Worm (Caenorhabditis elegans) whole organism, L2 larva: Measurements from ENCODE around the gene col-75.
A peak's percentile ranks its signal among the peaks of the same experiment; 100 is the strongest.

Source experiments
- F13H6.1 ChIP-seq: sonication (generic microtip); optimal IDR thresholded peaks from 2 replicates; lab custom pipeline; 2016; ENCODE audit warnings: missing genetic modification characterization, missing compliant biosample characterization
- Y55F3AM.14 ChIP-seq: fragments of 200-800 bp; sonication (Bioruptor generic); optimal IDR thresholded peaks from 2 replicates; lab custom pipeline; 2018; ENCODE audit warnings: mild to moderate bottlenecking, missing genetic modification characterization, missing compliant biosample characterization
- ZK546.5 ChIP-seq: sonication (generic microtip); optimal IDR thresholded peaks from 2 replicates; lab custom pipeline; 2017; ENCODE audit warnings: missing biosample characterization, missing genetic modification characterization
- alr-1 ChIP-seq: fragments of 150-350 bp; optimal IDR thresholded peaks from 2 replicates; lab custom pipeline; 2014; ENCODE audit warnings: missing biosample characterization, missing genetic modification characterization
- aly-2 ChIP-seq: fragments of 150-350 bp; optimal IDR thresholded peaks from 2 replicates; lab custom pipeline; 2014; ENCODE audit warnings: missing biosample characterization, missing genetic modification characterization
- ama-1 ChIP-seq: fragments of 150-350 bp; optimal IDR thresholded peaks from 2 replicates; lab custom pipeline; 2018; ENCODE audit warnings: inconsistent platforms
- blmp-1 ChIP-seq: sonication (generic microtip); optimal IDR thresholded peaks from 2 replicates; lab custom pipeline; 2017; ENCODE audit warnings: missing genetic modification characterization, mild to moderate bottlenecking, missing compliant biosample characterization, antibody characterized with exemption, moderate library complexity; ENCODE audit not compliant: insufficient read depth
- ceh-16 ChIP-seq: fragments of 150-350 bp; optimal IDR thresholded peaks from 2 replicates; lab custom pipeline; 2014; ENCODE audit warnings: missing biosample characterization, missing genetic modification characterization
- ceh-82 ChIP-seq: fragments of 150-350 bp; optimal IDR thresholded peaks from 2 replicates; lab custom pipeline; 2014; ENCODE audit warnings: missing biosample characterization, missing genetic modification characterization
- crh-2 ChIP-seq: sonication (generic microtip); optimal IDR thresholded peaks from 2 replicates; lab custom pipeline; 2017; ENCODE audit warnings: missing biosample characterization, missing genetic modification characterization
- dmd-4 ChIP-seq: sonication (generic microtip); optimal IDR thresholded peaks from 2 replicates; lab custom pipeline; 2017; ENCODE audit warnings: missing biosample characterization, missing genetic modification characterization
- egl-27 ChIP-seq: sonication (generic microtip); optimal IDR thresholded peaks from 3 replicates; lab custom pipeline; 2017; ENCODE audit warnings: missing biosample characterization, missing genetic modification reagents, missing genetic modification characterization
- elt-1 ChIP-seq: fragments of 150-350 bp; optimal IDR thresholded peaks from 2 replicates; lab custom pipeline; 2014; ENCODE audit warnings: missing biosample characterization, missing genetic modification characterization
- fos-1 ChIP-seq: fragments of 150-350 bp; optimal IDR thresholded peaks from 2 replicates; lab custom pipeline; 2014; ENCODE audit warnings: missing biosample characterization, missing genetic modification characterization
- gmeb-1 ChIP-seq: fragments of 150-350 bp; optimal IDR thresholded peaks from 2 replicates; lab custom pipeline; 2014; ENCODE audit warnings: missing biosample characterization, missing genetic modification characterization
- lin-11 ChIP-seq: fragments of 150-350 bp; sonication (generic microtip); optimal IDR thresholded peaks from 2 replicates; lab custom pipeline; 2014; ENCODE audit warnings: missing biosample characterization, missing genetic modification characterization, inconsistent platforms, mixed read lengths
- lin-13 ChIP-seq: fragments of 150-350 bp; optimal IDR thresholded peaks from 2 replicates; lab custom pipeline; 2014; ENCODE audit warnings: missing biosample characterization, missing genetic modification reagents, missing genetic modification characterization
- lsy-2 ChIP-seq, 2 experiments: fragments of 150-350 bp in 1 of 2; sonication (generic microtip) in 1 of 2; optimal IDR thresholded peaks; 2 replicates each; lab custom pipeline; 2014 to 2017; ENCODE audit warnings: missing biosample characterization in 2 of 2, missing genetic modification characterization in 2 of 2
- mab-5 ChIP-seq: fragments of 150-350 bp; optimal IDR thresholded peaks from 2 replicates; lab custom pipeline; 2014; ENCODE audit warnings: missing biosample characterization, missing genetic modification characterization
- mbf-1 ChIP-seq: sonication (generic microtip); optimal IDR thresholded peaks from 2 replicates; lab custom pipeline; 2017; ENCODE audit warnings: missing biosample characterization, missing genetic modification characterization
- mdl-1 ChIP-seq, 2 experiments: fragments of 150-350 bp in 1 of 2; sonication (generic microtip) in 1 of 2; optimal IDR thresholded peaks; 2 replicates each; lab custom pipeline; 2017; ENCODE audit warnings: missing biosample characterization in 2 of 2, missing genetic modification characterization in 2 of 2
- nhr-10 ChIP-seq: sonication (generic microtip); optimal IDR thresholded peaks from 2 replicates; lab custom pipeline; 2017; ENCODE audit warnings: missing biosample characterization, missing genetic modification characterization
- nhr-11 ChIP-seq: fragments of 150-350 bp; optimal IDR thresholded peaks from 2 replicates; lab custom pipeline; 2014; ENCODE audit warnings: missing biosample characterization, missing genetic modification characterization
- nhr-12 ChIP-seq: fragments of 150-350 bp; optimal IDR thresholded peaks from 2 replicates; lab custom pipeline; 2014; ENCODE audit warnings: missing biosample characterization, missing genetic modification characterization
- nhr-129 ChIP-seq: fragments of 150-350 bp; optimal IDR thresholded peaks from 2 replicates; lab custom pipeline; 2014; ENCODE audit warnings: missing biosample characterization, missing genetic modification characterization
- nhr-21 ChIP-seq: fragments of 150-350 bp; optimal IDR thresholded peaks from 2 replicates; lab custom pipeline; 2014; ENCODE audit warnings: missing biosample characterization, missing genetic modification characterization
- nhr-23 ChIP-seq: fragments of 150-350 bp; optimal IDR thresholded peaks from 2 replicates; lab custom pipeline; 2014; ENCODE audit warnings: missing biosample characterization, missing genetic modification reagents, missing genetic modification characterization
- nhr-25 ChIP-seq: fragments of 150-350 bp; sonication (generic microtip); optimal IDR thresholded peaks from 3 replicates; lab custom pipeline; 2014; ENCODE audit warnings: missing biosample characterization, missing genetic modification characterization
- nhr-77 ChIP-seq: fragments of 150-350 bp; optimal IDR thresholded peaks from 2 replicates; lab custom pipeline; 2014; ENCODE audit warnings: missing biosample characterization, missing genetic modification characterization
- peb-1 ChIP-seq: fragments of 150-350 bp; optimal IDR thresholded peaks from 2 replicates; lab custom pipeline; 2014; ENCODE audit warnings: missing biosample characterization, missing genetic modification characterization
- skn-1 ChIP-seq: sonication (generic microtip); optimal IDR thresholded peaks from 2 replicates; lab custom pipeline; 2017; ENCODE audit warnings: missing biosample characterization, missing genetic modification characterization
- sma-9 ChIP-seq, 2 experiments: fragments of 150-350 bp in 1 of 2; sonication (generic microtip) in 1 of 2; optimal IDR thresholded peaks; 2 replicates each; lab custom pipeline; 2014 to 2016; ENCODE audit warnings: missing genetic modification characterization in 2 of 2, mild to moderate bottlenecking in 1 of 2, missing biosample characterization in 1 of 2, missing compliant biosample characterization in 1 of 2, missing genetic modification reagents in 1 of 2, moderate library complexity in 1 of 2
- snpc-4 ChIP-seq: fragments of 150-350 bp; optimal IDR thresholded peaks from 2 replicates; lab custom pipeline; 2014; ENCODE audit warnings: missing biosample characterization, missing genetic modification characterization
- unc-39 ChIP-seq: fragments of 150-350 bp; optimal IDR thresholded peaks from 2 replicates; lab custom pipeline; 2014; ENCODE audit warnings: missing biosample characterization, missing genetic modification characterization
- unc-55 ChIP-seq: fragments of 150-350 bp; sonication (generic microtip); optimal IDR thresholded peaks from 3 replicates; lab custom pipeline; 2014; ENCODE audit warnings: missing biosample characterization, missing genetic modification reagents, missing genetic modification characterization
- unc-62 ChIP-seq: fragments of 150-350 bp; optimal IDR thresholded peaks from 2 replicates; lab custom pipeline; 2014; ENCODE audit warnings: missing biosample characterization, missing genetic modification reagents, missing genetic modification characterization
- zag-1 ChIP-seq: fragments of 150-350 bp; optimal IDR thresholded peaks from 2 replicates; lab custom pipeline; 2014; ENCODE audit warnings: missing biosample characterization, missing genetic modification characterization
- ztf-1 ChIP-seq: fragments of 200-800 bp; sonication (Bioruptor generic); conservative IDR thresholded peaks from 2 replicates; pipeline ENCODE4 v1.3.6; 2022; ENCODE audit warnings: missing genetic modification characterization, missing compliant biosample characterization
- ztf-4 ChIP-seq: fragments of 150-350 bp; optimal IDR thresholded peaks from 2 replicates; lab custom pipeline; 2014; ENCODE audit warnings: missing biosample characterization, missing genetic modification characterization

The col-75 gene

ce11 chrII:6413788-6414187, 12.3 kb upstream of the col-75 start (continued):
- TF ChIP-seq ztf-1 (GFP tag; lab: Robert Waterston, UW): no peak
- no peak for TF ChIP-seq nhr-12 (tag; lab: Kevin White, UChicago)
- no peak for TF ChIP-seq nhr-77 (tag; lab: Kevin White, UChicago)
- no peak for TF ChIP-seq lin-11 (tag; lab: Kevin White, UChicago)
- TF ChIP-seq unc-39 (tag; lab: Kevin White, UChicago): no peak
- TF ChIP-seq fos-1 (tag; lab: Kevin White, UChicago): peak; percentile 64
- TF ChIP-seq egl-27 (tag; lab: Kevin White, UChicago): no peak
- TF ChIP-seq aly-2 (tag; lab: Kevin White, UChicago): no peak
- TF ChIP-seq, all 48 proteins: peak for 5

DNA sequence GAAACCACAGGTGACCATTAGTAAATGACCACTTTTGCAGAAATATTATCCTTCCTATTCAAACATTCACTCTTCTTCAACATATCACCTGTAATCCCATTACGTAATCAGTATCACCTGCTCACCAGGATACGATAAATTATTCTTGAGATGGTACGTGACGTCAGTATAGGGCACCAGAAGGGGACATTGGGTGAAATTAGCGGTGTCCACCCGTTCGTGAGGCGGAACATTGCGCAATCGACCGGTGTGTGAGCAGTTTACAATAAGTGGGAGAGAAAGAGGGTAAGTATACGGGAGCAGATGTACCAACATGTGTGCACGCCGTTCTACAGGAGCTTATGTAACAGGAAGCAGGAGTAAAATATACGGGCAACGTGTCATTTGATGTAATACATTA, 8.1 kb upstream of the col-75 start:
- no peak for TF ChIP-seq lin-11 (tag; lab: Kevin White, UChicago)
- TF ChIP-seq unc-39 (tag; lab: Kevin White, UChicago): no peak
- TF ChIP-seq nhr-11 (tag; lab: Kevin White, UChicago): no peak
- no peak for TF ChIP-seq sma-9 (GFP tag; optimal IDR thresholded peaks at IDR 0.05; lab: Kevin White, UChicago)
- no peak for TF ChIP-seq sma-9 (tag; optimal IDR thresholded peaks at IDR 0.05; lab: Kevin White, UChicago)
- TF ChIP-seq Y55F3AM.14: no peak
- no peak for TF ChIP-seq peb-1
- no peak for TF ChIP-seq ZK546.5 (tag; lab: Kevin White, UChicago)
- no peak for TF ChIP-seq mdl-1 (tag; optimal IDR thresholded peaks at IDR 0.05; lab: Kevin White, UChicago)
- TF ChIP-seq aly-2 (tag; lab: Kevin White, UChicago): no peak
- TF ChIP-seq unc-55 (GFP tag; lab: Kevin White, UChicago): no peak
- no peak for TF ChIP-seq mab-5 (tag; lab: Kevin White, UChicago)
- TF ChIP-seq lin-13 (GFP tag; lab: Kevin White, UChicago): no peak
- TF ChIP-seq ama-1: no peak
- TF ChIP-seq skn-1: no peak
- no peak for TF ChIP-seq alr-1 (tag; lab: Kevin White, UChicago)
- TF ChIP-seq unc-62 (GFP tag; lab: Kevin White, UChicago): no peak
- TF ChIP-seq ceh-82: no peak
- no peak for TF ChIP-seq ztf-4 (tag; lab: Kevin White, UChicago)
- no peak for TF ChIP-seq nhr-23 (tag; lab: Kevin White, UChicago)
- TF ChIP-seq, all 48 proteins: peak for 0

DNA sequence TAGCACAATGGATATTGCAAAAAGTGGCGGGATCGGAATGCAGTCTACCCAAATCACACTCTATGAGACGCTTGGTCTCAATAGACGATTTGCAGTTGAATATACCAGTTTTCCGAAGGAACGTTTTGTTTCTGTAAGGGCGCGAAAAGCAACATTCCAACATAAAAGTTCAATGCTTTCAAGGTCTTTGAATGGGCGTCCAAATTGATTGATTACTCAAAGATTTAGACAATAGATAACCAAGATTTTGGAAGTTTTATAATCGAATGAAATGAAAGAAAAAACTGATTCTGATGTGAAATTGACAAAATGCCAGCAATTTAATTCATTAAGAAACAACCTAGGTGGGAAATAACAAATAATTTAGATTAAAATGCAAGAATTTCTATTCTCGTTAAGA, 6.9 kb upstream of the col-75 start:
- no peak for TF ChIP-seq Y55F3AM.14
- TF ChIP-seq elt-1: no peak
- peak; percentile 33 for TF ChIP-seq nhr-25 (tag; lab: Kevin White, UChicago)
- TF ChIP-seq unc-39 (tag; lab: Kevin White, UChicago): no peak
- TF ChIP-seq unc-62 (GFP tag; lab: Kevin White, UChicago): no peak
- no peak for TF ChIP-seq lsy-2 (tag; optimal IDR thresholded peaks at IDR 0.05; lab: Kevin White, UChicago)
- TF ChIP-seq F13H6.1 (tag; lab: Kevin White, UChicago): no peak
- TF ChIP-seq skn-1: no peak
- TF ChIP-seq fos-1 (tag; lab: Kevin White, UChicago): no peak
- no peak for TF ChIP-seq nhr-10
- TF ChIP-seq mbf-1 (tag; lab: Kevin White, UChicago): no peak
- TF ChIP-seq ztf-1 (GFP tag; lab: Robert Waterston, UW): no peak
- TF ChIP-seq lin-13 (GFP tag; lab: Kevin White, UChicago): no peak
- TF ChIP-seq gmeb-1: no peak
- TF ChIP-seq aly-2 (tag; lab: Kevin White, UChicago): no peak
- peak; percentile 80 for TF ChIP-seq ceh-16 (tag; lab: Kevin White, UChicago)
- no peak for TF ChIP-seq nhr-21 (tag; lab: Kevin White, UChicago)
- no peak for TF ChIP-seq ceh-82
- TF ChIP-seq unc-55 (GFP tag; lab: Kevin White, UChicago): no peak
- TF ChIP-seq zag-1 (tag; lab: Kevin White, UChicago): no peak
- TF ChIP-seq nhr-23 (tag; lab: Kevin White, UChicago): no peak
- TF ChIP-seq blmp-1: peak; percentile 1
- no peak for TF ChIP-seq crh-2
- TF ChIP-seq snpc-4 (tag; lab: Kevin White, UChicago): no peak
- no peak for TF ChIP-seq ama-1

DNA sequence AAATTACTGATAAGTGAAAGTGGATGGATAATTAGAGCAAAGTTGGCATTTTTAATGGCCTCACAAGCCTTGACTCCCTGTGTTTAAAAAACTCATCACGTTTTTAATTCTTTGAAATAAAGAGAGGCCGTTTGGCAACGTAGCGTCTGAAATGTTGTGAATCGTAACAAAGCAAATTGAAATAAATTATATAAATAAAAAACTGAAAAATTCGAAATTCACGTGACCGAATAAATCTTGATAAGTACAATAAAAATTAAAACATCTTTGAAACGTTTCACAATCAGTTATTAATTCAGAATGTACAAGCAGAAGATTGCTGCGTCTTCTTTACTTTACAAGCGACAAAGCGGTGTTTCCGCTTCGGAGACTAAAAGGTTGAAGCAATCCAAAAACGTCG, 3.3 kb upstream of the col-75 start, which contains the start of gene K03H9.3:
K03H9.3 (plus strand) TSS at position 301 of the 400 bp plus-strand sequence.
- no peak for TF ChIP-seq gmeb-1
- TF ChIP-seq nhr-21 (tag; lab: Kevin White, UChicago): no peak
- no peak for TF ChIP-seq ceh-16 (tag; lab: Kevin White, UChicago)
- TF ChIP-seq elt-1: no peak
- no peak for TF ChIP-seq snpc-4 (tag; lab: Kevin White, UChicago)
- no peak for TF ChIP-seq unc-62 (GFP tag; lab: Kevin White, UChicago)
- no peak for TF ChIP-seq dmd-4 (tag; lab: Kevin White, UChicago)
- TF ChIP-seq lsy-2 (tag; optimal IDR thresholded peaks at IDR 0.05; lab: Kevin White, UChicago): no peak
- TF ChIP-seq nhr-25 (tag; lab: Kevin White, UChicago): no peak
- TF ChIP-seq alr-1 (tag; lab: Kevin White, UChicago): no peak
- TF ChIP-seq skn-1: no peak
- TF ChIP-seq mab-5 (tag; lab: Kevin White, UChicago): no peak
- no peak for TF ChIP-seq sma-9 (GFP tag; optimal IDR thresholded peaks at IDR 0.05; lab: Kevin White, UChicago)
- no peak for TF ChIP-seq sma-9 (tag; optimal IDR thresholded peaks at IDR 0.05; lab: Kevin White, UChicago)
- TF ChIP-seq aly-2 (tag; lab: Kevin White, UChicago): no peak
- no peak for TF ChIP-seq nhr-12 (tag; lab: Kevin White, UChicago)
- TF ChIP-seq nhr-129: no peak
- TF ChIP-seq egl-27 (tag; lab: Kevin White, UChicago): no peak
